Fruit fly (Drosophila melanogaster) whole organism, embryonic: ENCODE data around the gene cue.
A peak's percentile ranks its signal among the peaks of the same experiment; 100 is the strongest.

ENCODE experiments used
- Abd-B ChIP-seq: fragments of 200-800 bp; sonication (Bioruptor generic); optimal IDR thresholded peaks from 2 replicates; lab custom pipeline; 2018; ENCODE audit warnings: missing biosample characterization, mild to moderate bottlenecking, missing genetic modification characterization, moderate library complexity
- B-H1 ChIP-seq: fragments of 200-800 bp; sonication (Bioruptor generic); IDR thresholded peaks from 3 replicates; pipeline ENCODE4 v1.3.6; 2022; ENCODE audit warnings: missing biosample characterization, missing genetic modification characterization
- CG10147 ChIP-seq: fragments of 200-800 bp; sonication (Bioruptor generic); optimal IDR thresholded peaks from 2 replicates; lab custom pipeline; 2019; ENCODE audit warnings: missing biosample characterization, mild to moderate bottlenecking, missing genetic modification characterization, moderate library complexity
- CG10209 ChIP-seq: fragments of 200-800 bp; sonication (Bioruptor generic); optimal IDR thresholded peaks from 3 replicates; lab custom pipeline; 2017; ENCODE audit warnings: missing biosample characterization, mild to moderate bottlenecking, missing genetic modification characterization, missing genetic modification reagents
- CG10979 ChIP-seq: fragments of 200-800 bp; sonication (Bioruptor generic); optimal IDR thresholded peaks from 2 replicates; lab custom pipeline; 2018; ENCODE audit warnings: missing biosample characterization, mild to moderate bottlenecking, missing genetic modification characterization, moderate library complexity
- CG11085 ChIP-seq: fragments of 200-800 bp; sonication (Bioruptor generic); IDR thresholded peaks from 2 replicates; pipeline ENCODE4 v1.3.6; 2022; ENCODE audit warnings: missing biosample characterization, missing genetic modification characterization
- CG12942 ChIP-seq: fragments of 200-800 bp; sonication (Bioruptor generic); optimal IDR thresholded peaks from 3 replicates; lab custom pipeline; 2016; ENCODE audit warnings: missing biosample characterization, missing genetic modification characterization
- CG13123 ChIP-seq: fragments of 200-800 bp; sonication (Bioruptor generic); optimal IDR thresholded peaks from 2 replicates; lab custom pipeline; 2016; ENCODE audit warnings: missing biosample characterization, missing genetic modification characterization
- CG14441 ChIP-seq: fragments of 200-800 bp; sonication (Bioruptor generic); IDR thresholded peaks from 2 replicates; pipeline ENCODE4 v1.3.6; 2022; ENCODE audit warnings: missing biosample characterization, missing genetic modification characterization
- CG15269 ChIP-seq: fragments of 200-800 bp; sonication (Bioruptor generic); optimal IDR thresholded peaks from 2 replicates; lab custom pipeline; 2018; ENCODE audit warnings: missing biosample characterization, mild to moderate bottlenecking, missing genetic modification characterization, moderate library complexity
- CG17186 ChIP-seq: fragments of 200-800 bp; sonication (Bioruptor generic); optimal IDR thresholded peaks from 3 replicates; lab custom pipeline; 2017; ENCODE audit warnings: missing biosample characterization, missing genetic modification reagents, missing genetic modification characterization
- CG31388 ChIP-seq: fragments of 200-800 bp; sonication (Bioruptor generic); optimal IDR thresholded peaks from 2 replicates; lab custom pipeline; 2016; ENCODE audit warnings: missing biosample characterization, missing genetic modification characterization
- CG6689 ChIP-seq: fragments of 200-800 bp; sonication (Bioruptor generic); IDR thresholded peaks from 2 replicates; pipeline ENCODE4 v1.3.6; 2022; ENCODE audit warnings: missing biosample characterization, missing genetic modification characterization
- CG7786 ChIP-seq: fragments of 200-800 bp; sonication (Bioruptor generic); optimal IDR thresholded peaks from 2 replicates; lab custom pipeline; 2016; ENCODE audit warnings: missing biosample characterization, missing genetic modification characterization
- CG9932 ChIP-seq: fragments of 200-800 bp; sonication (Bioruptor generic); IDR thresholded peaks from 2 replicates; pipeline ENCODE4 v1.3.6; 2022; ENCODE audit warnings: missing biosample characterization, missing genetic modification characterization
- Chrac-16 ChIP-seq: fragments of 200-800 bp; sonication (Bioruptor generic); optimal IDR thresholded peaks from 3 replicates; lab custom pipeline; 2016; ENCODE audit warnings: missing biosample characterization, missing genetic modification characterization
- Eip74EF ChIP-seq, 2 experiments: fragments of 200-800 bp in 1 of 2; fragments of >200 bp in 1 of 2; sonication (Bioruptor generic) in 1 of 2; optimal IDR thresholded peaks; 2 replicates each; lab custom pipeline; 2017 to 2019; ENCODE audit warnings: missing biosample characterization in 2 of 2, missing genetic modification characterization in 2 of 2, mild to moderate bottlenecking in 1 of 2, moderate library complexity in 1 of 2
- Ets65A ChIP-seq: fragments of 200-800 bp; sonication (Bioruptor generic); peaks from one replicate; lab custom pipeline; 2016; ENCODE audit warnings: missing biosample characterization, missing genetic modification characterization
- HLH4C ChIP-seq: fragments of 200-800 bp; sonication (Bioruptor generic); IDR thresholded peaks from 3 replicates; pipeline ENCODE4 v1.3.6; 2022; ENCODE audit warnings: missing biosample characterization, missing genetic modification characterization; ENCODE audit not compliant: partially characterized antibody
- Hr51 ChIP-seq, 2 experiments: fragments of 200-800 bp; sonication (Bioruptor generic); optimal IDR thresholded peaks; 2 replicates in 1 of 2; 3 replicates in 1 of 2; lab custom pipeline; 2016 to 2018; ENCODE audit warnings: missing biosample characterization in 2 of 2, missing genetic modification characterization in 2 of 2, mild to moderate bottlenecking in 1 of 2, moderate library complexity in 1 of 2
- Lhr ChIP-seq: fragments of 200-800 bp; sonication (Bioruptor generic); optimal IDR thresholded peaks from 3 replicates; lab custom pipeline; 2017; ENCODE audit warnings: mild to moderate bottlenecking, missing biosample characterization, missing genetic modification reagents, missing genetic modification characterization
- MTF-1 ChIP-seq: fragments of 200-800 bp; sonication (Bioruptor generic); optimal IDR thresholded peaks from 2 replicates; lab custom pipeline; 2018; ENCODE audit warnings: missing biosample characterization, mild to moderate bottlenecking, missing genetic modification characterization, borderline replicate concordance
- NFAT ChIP-seq: fragments of 200-800 bp; sonication (Bioruptor generic); IDR thresholded peaks from 2 replicates; pipeline ENCODE4 v1.3.6; 2022; ENCODE audit warnings: missing biosample characterization, missing genetic modification characterization
- Nf-YC ChIP-seq: fragments of 200-800 bp; optimal IDR thresholded peaks from 3 replicates; lab custom pipeline; 2019; ENCODE audit warnings: missing biosample characterization, mild to moderate bottlenecking, missing genetic modification characterization, moderate library complexity
- Oli ChIP-seq: fragments of 200-800 bp; sonication (Bioruptor generic); optimal IDR thresholded peaks from 2 replicates; lab custom pipeline; 2018; ENCODE audit warnings: missing biosample characterization, mild to moderate bottlenecking, missing genetic modification characterization, moderate library complexity
- Side ChIP-seq: fragments of 200-800 bp; sonication (Bioruptor generic); optimal IDR thresholded peaks from 2 replicates; lab custom pipeline; 2016; ENCODE audit warnings: missing biosample characterization, missing genetic modification characterization
- Xrp1 ChIP-seq: fragments of 200-800 bp; sonication (Bioruptor generic); IDR thresholded peaks from 2 replicates; pipeline ENCODE4 v1.3.6; 2022; ENCODE audit warnings: missing biosample characterization, missing genetic modification characterization
- ac ChIP-seq: fragments of 200-800 bp; sonication (Bioruptor generic); optimal IDR thresholded peaks from 3 replicates; lab custom pipeline; 2017; ENCODE audit warnings: missing biosample characterization, mild to moderate bottlenecking, missing genetic modification characterization
- al ChIP-seq: fragments of 200-800 bp; sonication (Bioruptor generic); IDR thresholded peaks from 2 replicates; pipeline ENCODE4 v1.3.6; 2022; ENCODE audit warnings: missing biosample characterization, missing genetic modification characterization
- crc ChIP-seq: fragments of 200-800 bp; sonication (Bioruptor generic); optimal IDR thresholded peaks from 2 replicates; lab custom pipeline; 2016; ENCODE audit warnings: missing biosample characterization, missing genetic modification characterization
- crol ChIP-seq: fragments of 200-800 bp; sonication (Bioruptor generic); IDR thresholded peaks from 2 replicates; pipeline ENCODE4 v1.3.6; 2022; ENCODE audit warnings: missing biosample characterization, missing genetic modification characterization
- emc ChIP-seq: fragments of 200-800 bp; sonication (Bioruptor generic); optimal IDR thresholded peaks from 2 replicates; lab custom pipeline; 2016; ENCODE audit warnings: missing biosample characterization, missing genetic modification characterization
- ems ChIP-seq: fragments of 200-800 bp; sonication (Bioruptor generic); optimal IDR thresholded peaks from 3 replicates; lab custom pipeline; 2016; ENCODE audit warnings: missing biosample characterization, missing genetic modification characterization
- esg ChIP-seq: fragments of 200-800 bp; sonication (Bioruptor generic); conservative IDR thresholded peaks from 2 replicates; pipeline ENCODE4 v1.3.6; 2022; ENCODE audit warnings: missing biosample characterization, missing genetic modification characterization
- exex ChIP-seq: fragments of 200-800 bp; sonication (Bioruptor generic); optimal IDR thresholded peaks from 4 replicates; lab custom pipeline; 2018; ENCODE audit warnings: missing biosample characterization, mild to moderate bottlenecking, missing genetic modification characterization, moderate library complexity
- fd64A ChIP-seq: fragments of 200-800 bp; sonication (Bioruptor generic); optimal IDR thresholded peaks from 3 replicates; lab custom pipeline; 2018; ENCODE audit warnings: missing biosample characterization, mild to moderate bottlenecking, missing genetic modification characterization
- fd96Cb ChIP-seq: fragments of 200-800 bp; sonication (Bioruptor generic); optimal IDR thresholded peaks from 2 replicates; lab custom pipeline; 2018; ENCODE audit warnings: missing biosample characterization, mild to moderate bottlenecking, missing genetic modification characterization, moderate library complexity
- fu2 ChIP-seq: fragments of 200-800 bp; sonication (Bioruptor generic); optimal IDR thresholded peaks from 2 replicates; lab custom pipeline; 2016; ENCODE audit warnings: missing biosample characterization, missing genetic modification characterization
- hbn ChIP-seq: fragments of 200-800 bp; sonication (Bioruptor generic); IDR thresholded peaks from 2 replicates; pipeline ENCODE4 v1.3.6; 2022; ENCODE audit warnings: missing biosample characterization, missing genetic modification characterization; ENCODE audit not compliant: partially characterized antibody
- kay ChIP-seq: fragments of 200-800 bp; sonication (Bioruptor generic); optimal IDR thresholded peaks from 2 replicates; lab custom pipeline; 2016; ENCODE audit warnings: missing biosample characterization, missing genetic modification characterization
- mam ChIP-seq: fragments of 200-800 bp; sonication (Bioruptor generic); optimal IDR thresholded peaks from 3 replicates; lab custom pipeline; 2016; ENCODE audit warnings: missing biosample characterization, missing genetic modification characterization
- pzg ChIP-seq: fragments of 200-800 bp; sonication (Bioruptor generic); optimal IDR thresholded peaks from 3 replicates; lab custom pipeline; 2018; ENCODE audit warnings: missing biosample characterization, mild to moderate bottlenecking, missing genetic modification characterization, moderate library complexity
- run ChIP-seq: fragments of 200-800 bp; sonication (Bioruptor generic); optimal IDR thresholded peaks from 3 replicates; lab custom pipeline; 2018; ENCODE audit warnings: missing biosample characterization, mild to moderate bottlenecking, missing genetic modification characterization
- salm ChIP-seq: fragments of 200-800 bp; sonication (Bioruptor generic); optimal IDR thresholded peaks from 2 replicates; lab custom pipeline; 2018; ENCODE audit warnings: missing biosample characterization, mild to moderate bottlenecking, missing genetic modification characterization
- ssp ChIP-seq: fragments of 200-800 bp; sonication (Bioruptor generic); IDR thresholded peaks from 2 replicates; pipeline ENCODE4 v1.3.6; 2022; ENCODE audit warnings: missing biosample characterization, missing genetic modification characterization
- tll ChIP-seq, 2 experiments: fragments of 200-800 bp in 1 of 2; fragments of >200 bp in 1 of 2; sonication (Bioruptor generic) in 1 of 2; optimal IDR thresholded peaks; 2 replicates each; lab custom pipeline; 2017 to 2019; ENCODE audit warnings: missing biosample characterization in 2 of 2, missing genetic modification characterization in 2 of 2, mild to moderate bottlenecking in 1 of 2, moderate library complexity in 1 of 2
- wek ChIP-seq: fragments of 200-800 bp; sonication (Bioruptor generic); optimal IDR thresholded peaks from 3 replicates; lab custom pipeline; 2018; ENCODE audit warnings: missing biosample characterization, mild to moderate bottlenecking, missing genetic modification characterization, moderate library complexity
- wor ChIP-seq: fragments of 200-800 bp; sonication (Bioruptor generic); IDR thresholded peaks from 2 replicates; pipeline ENCODE4 v1.3.6; 2022; ENCODE audit warnings: missing biosample characterization, missing genetic modification characterization
- z ChIP-seq: fragments of 200-800 bp; sonication (Bioruptor generic); IDR thresholded peaks from 3 replicates; pipeline ENCODE4 v1.3.6; 2022; ENCODE audit warnings: missing biosample characterization, missing genetic modification characterization

The cue gene

DNA sequence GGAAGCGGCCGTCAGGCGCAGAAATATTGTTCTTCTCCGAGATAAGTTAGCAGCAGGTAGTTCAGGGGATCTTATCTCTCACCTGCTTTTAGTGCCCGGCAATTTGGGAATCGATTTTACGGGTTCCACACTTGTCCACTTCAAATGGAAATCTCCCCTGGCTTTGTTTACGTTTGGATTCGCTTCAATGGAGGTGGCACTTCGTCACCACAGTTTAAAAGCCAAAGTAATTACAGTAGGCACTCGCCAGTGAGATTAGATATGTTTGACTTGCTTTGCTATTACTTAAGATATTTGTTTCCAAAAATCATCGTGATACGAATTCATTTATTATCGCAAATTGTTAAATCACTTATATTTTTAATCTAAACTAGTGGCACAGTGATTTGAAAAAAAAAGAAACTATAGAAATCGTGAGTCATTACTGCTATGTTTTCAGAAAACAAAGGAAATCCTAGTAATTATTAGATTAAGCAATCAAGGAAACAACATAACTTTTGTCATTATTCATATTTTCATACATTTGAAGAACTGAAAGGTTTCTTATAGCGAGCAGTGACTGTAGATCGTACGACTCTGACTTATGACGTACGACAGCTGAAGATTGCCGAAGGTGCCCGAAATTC lies 31.4 kb upstream of the cue start (continued):
- peak; percentile 52 for TF ChIP-seq Nf-YC (tag; lab: Kevin White, UChicago)
- TF ChIP-seq CG7786 (GFP tag; lab: Kevin White, UChicago): peak; percentile 57
- TF ChIP-seq CG31388: no peak
- peak; percentile 65 for TF ChIP-seq CG10209 (GFP tag; lab: Kevin White, UChicago)
- TF ChIP-seq Ets65A (GFP tag; lab: Kevin White, UChicago): peak; percentile 95
- no peak for TF ChIP-seq fd64A (GFP tag; lab: Kevin White, UChicago)
- TF ChIP-seq Eip74EF (GFP tag; optimal IDR thresholded peaks at IDR 0.05; lab: Kevin White, UChicago): no peak
- TF ChIP-seq Side (GFP tag; lab: Kevin White, UChicago): peak; percentile 29
- no peak for TF ChIP-seq ac (GFP tag; lab: Kevin White, UChicago)
- peak; percentile 83 for TF ChIP-seq CG15269
- no peak for TF ChIP-seq B-H1 (GFP tag; lab: Robert Waterston, UW)
- TF ChIP-seq run: no peak
- TF ChIP-seq CG11085 (GFP tag; lab: Robert Waterston, UW): 0 out of 2 replicates have a peak, but pooled peaks have one; percentile 9
- peak; percentile 63 for TF ChIP-seq CG10147 (GFP tag; lab: Kevin White, UChicago)
- TF ChIP-seq hbn: no peak
- TF ChIP-seq Lhr (GFP tag; lab: Kevin White, UChicago): no peak
- TF ChIP-seq ems (GFP tag; lab: Kevin White, UChicago): no peak
- TF ChIP-seq CG13123 (GFP tag; lab: Kevin White, UChicago): no peak
- TF ChIP-seq Oli (tag; lab: Kevin White, UChicago): peak; percentile 66
- peak; percentile 69 for TF ChIP-seq CG9932 (GFP tag; lab: Robert Waterston, UW)
- TF ChIP-seq mam: peak; percentile 62
- TF ChIP-seq z (GFP tag; lab: Robert Waterston, UW): no peak
- TF ChIP-seq ssp (GFP tag; lab: Robert Waterston, UW): 0 out of 2 replicates have a peak, but pooled peaks have one; percentile 12
- peak; percentile 21 for TF ChIP-seq MTF-1
- peak in 1 of 2 experiments; percentile 82 for TF ChIP-seq Hr51 (GFP tag; optimal IDR thresholded peaks at IDR 0.05; lab: Kevin White, UChicago)
- peak; percentile 10; the same call in 1 of the 2 replicates for TF ChIP-seq NFAT (GFP tag; lab: Robert Waterston, UW)
- TF ChIP-seq emc (GFP tag; lab: Kevin White, UChicago): no peak
- peak; percentile 49 for TF ChIP-seq kay
- TF ChIP-seq wek (GFP tag; lab: Kevin White, UChicago): no peak
- no peak for TF ChIP-seq salm
- peak; percentile 98 for TF ChIP-seq exex (tag; lab: Kevin White, UChicago)
- TF ChIP-seq wor: peak; percentile 26; the same call in 1 of the 2 replicates
- TF ChIP-seq al (GFP tag; lab: Robert Waterston, UW): peak; percentile 70
- TF ChIP-seq pzg (GFP tag; lab: Kevin White, UChicago): no peak
- peak; percentile 30; the same call in 1 of the 2 replicates for TF ChIP-seq esg
- TF ChIP-seq CG17186 (GFP tag; lab: Kevin White, UChicago): no peak
- no peak for TF ChIP-seq HLH4C (GFP tag; lab: Robert Waterston, UW)
- TF ChIP-seq tll (GFP tag; optimal IDR thresholded peaks at IDR 0.05; lab: Kevin White, UChicago): no peak
- TF ChIP-seq Xrp1: peak; percentile 46; the same call in 1 of the 2 replicates
- TF ChIP-seq Chrac-16 (GFP tag; lab: Kevin White, UChicago): peak; percentile 53
- TF ChIP-seq CG6689 (GFP tag; lab: Robert Waterston, UW): peak; percentile 38; the same call in 1 of the 2 replicates
- TF ChIP-seq CG14441: no peak
- peak; percentile 30 for TF ChIP-seq fd96Cb (tag; lab: Kevin White, UChicago)
- peak; percentile 34 for TF ChIP-seq fu2 (GFP tag; lab: Kevin White, UChicago)
- TF ChIP-seq CG12942 (GFP tag; lab: Kevin White, UChicago): no peak
- peak; percentile 2 for TF ChIP-seq Abd-B (GFP tag; lab: Kevin White, UChicago)
- peak; percentile 43 for TF ChIP-seq crc (GFP tag; lab: Kevin White, UChicago)
- TF ChIP-seq CG10979 (tag; lab: Kevin White, UChicago): peak; percentile 26
- no peak for TF ChIP-seq crol (GFP tag; lab: Robert Waterston, UW)
